Worm (Caenorhabditis elegans): ENCODE measurements around the gene acly-1.
A peak's percentile ranks its signal among the peaks of the same experiment; 100 is the strongest.

acly-1 gene

DNA sequence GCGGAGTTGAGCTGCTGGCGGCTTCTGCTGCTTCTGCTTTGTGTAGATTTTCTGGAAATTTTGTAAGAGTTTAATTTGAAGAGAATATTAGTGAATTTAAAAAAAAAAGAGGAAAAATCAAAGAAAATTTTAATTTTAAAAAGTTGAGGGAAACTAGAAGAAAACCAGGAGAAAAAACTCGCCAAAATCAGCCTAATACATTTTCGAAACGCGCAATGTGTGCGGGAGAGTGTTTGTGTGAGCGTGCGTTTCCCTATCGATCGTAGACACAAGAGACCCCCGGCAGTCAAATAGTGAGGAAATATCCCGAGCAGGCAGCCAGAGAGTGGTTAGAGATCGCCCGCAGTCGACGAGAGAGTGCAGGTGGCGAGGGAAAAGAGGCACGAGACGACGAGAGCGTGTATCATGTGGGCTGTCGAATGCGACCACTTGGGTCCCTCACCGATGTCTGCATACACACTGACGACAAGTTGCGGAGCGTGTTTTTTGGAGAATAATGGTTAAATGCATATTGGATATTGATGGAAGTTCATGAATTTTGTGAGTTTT is 32.7 kb upstream of the acly-1 start, which contains the start of gene zfp-3 (continued):
- TF ChIP-seq egl-13 (tag; optimal IDR thresholded peaks at IDR 0.05) (peak; percentile 91), fkh-8 (tag; optimal IDR thresholded peaks at IDR 0.05) (peak; percentile 98), unc-30 (tag; optimal IDR thresholded peaks at IDR 0.05) (no peak), C16A3.4 (tag; optimal IDR thresholded peaks at IDR 0.05) (peak; percentile 92), C04F5.9 (tag; optimal IDR thresholded peaks at IDR 0.05) (peak; percentile 72), unc-130 (tag; optimal IDR thresholded peaks at IDR 0.05) (peak; percentile 55), lin-14 (GFP tag; optimal IDR thresholded peaks at IDR 0.05) (peak; percentile 99), ets-5 (GFP tag; IDR thresholded peaks at IDR 0.05) (no peak), nhr-237 (tag; optimal IDR thresholded peaks at IDR 0.05) (peak; percentile 81), efl-1 (optimal IDR thresholded peaks at IDR 0.05) (peak; percentile 85 to 96), efl-1 (GFP tag; optimal IDR thresholded peaks at IDR 0.05 in 1 of 2) (peak; percentile 66 to 97), sox-4 (tag; optimal IDR thresholded peaks at IDR 0.05) (peak; percentile 85), jun-1 (tag; optimal IDR thresholded peaks at IDR 0.05) (peak; percentile 96), nhr-76 (tag; optimal IDR thresholded peaks at IDR 0.05) (no peak), nhr-11 (tag; optimal IDR thresholded peaks at IDR 0.05) (peak; percentile 83), zip-4 (GFP tag; optimal IDR thresholded peaks at IDR 0.05) (peak; percentile 89), zag-1 (tag; optimal IDR thresholded peaks at IDR 0.05) (peak; percentile 42), nhr-12 (tag; optimal IDR thresholded peaks at IDR 0.05) (peak; percentile 5), sup-37 (GFP tag; optimal IDR thresholded peaks at IDR 0.05) (peak; percentile 76), elt-3 (tag; optimal IDR thresholded peaks at IDR 0.05) (peak in 3 of 6 experiments; percentile 26 to 88 (median 82)), snu-23 (GFP tag; optimal IDR thresholded peaks at IDR 0.05) (peak; percentile 99), Y116A8C.19 (tag; optimal IDR thresholded peaks at IDR 0.05; ENCODE audit: borderline replicate concordance) (no peak), pqm-1 (tag; optimal IDR thresholded peaks at IDR 0.05) (peak; percentile 54), unc-62 (GFP tag; optimal IDR thresholded peaks at IDR 0.05) (peak; percentile 59), pax-3 (tag; optimal IDR thresholded peaks at IDR 0.05) (peak; percentile 92), swsn-7 (tag; optimal IDR thresholded peaks at IDR 0.05) (peak; percentile 98), lin-35 (GFP tag; optimal IDR thresholded peaks at IDR 0.05) (peak; percentile 86 to 90), nhr-20 (tag; optimal IDR thresholded peaks at IDR 0.05) (peak; percentile 99), nhr-77 (tag; optimal IDR thresholded peaks at IDR 0.05) (peak; percentile 95), mef-2 (tag; optimal IDR thresholded peaks at IDR 0.05) (peak; percentile 78), egl-27 (tag; optimal IDR thresholded peaks at IDR 0.05) (peak; percentile 36 to 90), fos-1 (tag; optimal IDR thresholded peaks at IDR 0.05) (peak; percentile 95), nhr-47 (tag; optimal IDR thresholded peaks at IDR 0.05) (peak; percentile 97)

ce11 chrX:1450352-1450818 is 29.0 kb upstream of the acly-1 start, which contains the start of gene W05H7.1:
TSS of gene W05H7.1 (plus strand) at chrX:1450768.
- peak in 2 of 3 experiments; percentile 19 to 22 for TF ChIP-seq ceh-82 (tag; optimal IDR thresholded peaks at IDR 0.05)
- TF ChIP-seq aly-2 (tag; optimal IDR thresholded peaks at IDR 0.05): no peak
- peak; percentile 41 for TF ChIP-seq swsn-7 (tag; optimal IDR thresholded peaks at IDR 0.05)
- no peak for TF ChIP-seq ceh-8 (GFP tag; optimal IDR thresholded peaks at IDR 0.05)
- TF ChIP-seq ces-1 (GFP tag; optimal IDR thresholded peaks at IDR 0.05): no peak
- peak; percentile 49 for TF ChIP-seq lin-14 (GFP tag; optimal IDR thresholded peaks at IDR 0.05)
- TF ChIP-seq unc-130 (tag; optimal IDR thresholded peaks at IDR 0.05): no peak
- TF ChIP-seq elt-2 (tag; optimal IDR thresholded peaks at IDR 0.05): no peak
- no peak for TF ChIP-seq hpl-2 (GFP tag; optimal IDR thresholded peaks at IDR 0.05)
- peak; percentile 48 for TF ChIP-seq nhr-20 (tag; optimal IDR thresholded peaks at IDR 0.05)
- TF ChIP-seq nhr-85 (tag): no peak
- TF ChIP-seq nhr-90 (tag; optimal IDR thresholded peaks at IDR 0.05; ENCODE audit: poor library complexity): no peak
- no peak for TF ChIP-seq ceh-88 (GFP tag; IDR thresholded peaks at IDR 0.05)
- TF ChIP-seq snu-23 (GFP tag; optimal IDR thresholded peaks at IDR 0.05): peak; percentile 67
- TF ChIP-seq mab-9 (GFP tag; IDR thresholded peaks at IDR 0.05): no peak
- no peak for TF ChIP-seq ama-1 (optimal IDR thresholded peaks at IDR 0.05)
- TF ChIP-seq pqm-1 (tag; optimal IDR thresholded peaks at IDR 0.05): no peak
- peak; percentile 2 for TF ChIP-seq irx-1 (tag; optimal IDR thresholded peaks at IDR 0.05)
- TF ChIP-seq xbp-1 (tag; optimal IDR thresholded peaks at IDR 0.05): peak; percentile 9
- TF ChIP-seq fkh-8 (tag; optimal IDR thresholded peaks at IDR 0.05): peak; percentile 36
- peak; percentile 31 for TF ChIP-seq rnt-1 (tag; optimal IDR thresholded peaks at IDR 0.05)
- TF ChIP-seq lin-35 (GFP tag; optimal IDR thresholded peaks at IDR 0.05): peak; percentile 16 to 50
- no peak for TF ChIP-seq lin-13 (GFP tag; optimal IDR thresholded peaks at IDR 0.05)
- TF ChIP-seq fkh-10 (GFP tag; optimal IDR thresholded peaks at IDR 0.05): no peak
- TF ChIP-seq efl-1 (optimal IDR thresholded peaks at IDR 0.05): peak in 1 of 2 experiments; percentile 43
- no peak for TF ChIP-seq efl-1 (GFP tag; optimal IDR thresholded peaks at IDR 0.05 in 1 of 2)
- TF ChIP-seq mdl-1 (tag; optimal IDR thresholded peaks at IDR 0.05): peak in 1 of 2 experiments; percentile 38
- TF ChIP-seq unc-30 (tag; optimal IDR thresholded peaks at IDR 0.05): no peak
- TF ChIP-seq unc-98 (GFP tag; IDR thresholded peaks at IDR 0.05): no peak
